Fruit fly (Drosophila melanogaster) whole organism, prepupa: ENCODE data around the gene CG8100.
A peak's percentile ranks its signal among the peaks of the same experiment; 100 is the strongest.

Experiments
- CG11902 ChIP-seq: fragments of 200-800 bp; sonication (Bioruptor generic); optimal IDR thresholded peaks from 3 replicates; lab custom pipeline; 2016; ENCODE audit warnings: missing biosample characterization, missing genetic modification characterization
- CG32006 ChIP-seq: fragments of 200-800 bp; sonication (Bioruptor generic); optimal IDR thresholded peaks from 3 replicates; lab custom pipeline; 2017; ENCODE audit warnings: missing biosample characterization, mild to moderate bottlenecking, missing genetic modification characterization
- CG7368 ChIP-seq: fragments of 200-800 bp; sonication (Bioruptor generic); optimal IDR thresholded peaks from 3 replicates; lab custom pipeline; 2016; ENCODE audit warnings: missing biosample characterization, missing genetic modification characterization
- CG8319 ChIP-seq: fragments of 200-800 bp; sonication (Bioruptor generic); optimal IDR thresholded peaks from 3 replicates; lab custom pipeline; 2016; ENCODE audit warnings: missing biosample characterization, missing genetic modification characterization
- CG8632 ChIP-seq: fragments of 200-800 bp; sonication (Bioruptor generic); optimal IDR thresholded peaks from 3 replicates; lab custom pipeline; 2016; ENCODE audit warnings: missing biosample characterization, missing genetic modification characterization
- Eip78C ChIP-seq: fragments of 200-800 bp; sonication (Bioruptor generic); peaks from one replicate; lab custom pipeline; 2016; ENCODE audit warnings: missing biosample characterization, missing genetic modification characterization
- Gug ChIP-seq: fragments of 200-800 bp; sonication (Bioruptor generic); IDR thresholded peaks from 2 replicates; pipeline ENCODE4 v1.3.6; 2022; ENCODE audit warnings: missing biosample characterization, missing genetic modification characterization
- Lpt ChIP-seq: fragments of 200-800 bp; sonication (Bioruptor generic); optimal IDR thresholded peaks from 3 replicates; lab custom pipeline; 2016; ENCODE audit warnings: missing biosample characterization, missing genetic modification characterization
- ss ChIP-seq, 2 experiments: fragments of 200-800 bp; sonication (Bioruptor generic); optimal IDR thresholded peaks; 2 replicates in 1 of 2; 3 replicates in 1 of 2; lab custom pipeline; 2017 to 2018; ENCODE audit warnings: mild to moderate bottlenecking in 2 of 2, missing biosample characterization in 2 of 2, missing genetic modification characterization in 2 of 2, moderate library complexity in 1 of 2
- svp ChIP-seq: fragments of 200-800 bp; sonication (Bioruptor generic); peaks from one replicate; lab custom pipeline; 2016; ENCODE audit warnings: missing biosample characterization, missing genetic modification characterization

DNA sequence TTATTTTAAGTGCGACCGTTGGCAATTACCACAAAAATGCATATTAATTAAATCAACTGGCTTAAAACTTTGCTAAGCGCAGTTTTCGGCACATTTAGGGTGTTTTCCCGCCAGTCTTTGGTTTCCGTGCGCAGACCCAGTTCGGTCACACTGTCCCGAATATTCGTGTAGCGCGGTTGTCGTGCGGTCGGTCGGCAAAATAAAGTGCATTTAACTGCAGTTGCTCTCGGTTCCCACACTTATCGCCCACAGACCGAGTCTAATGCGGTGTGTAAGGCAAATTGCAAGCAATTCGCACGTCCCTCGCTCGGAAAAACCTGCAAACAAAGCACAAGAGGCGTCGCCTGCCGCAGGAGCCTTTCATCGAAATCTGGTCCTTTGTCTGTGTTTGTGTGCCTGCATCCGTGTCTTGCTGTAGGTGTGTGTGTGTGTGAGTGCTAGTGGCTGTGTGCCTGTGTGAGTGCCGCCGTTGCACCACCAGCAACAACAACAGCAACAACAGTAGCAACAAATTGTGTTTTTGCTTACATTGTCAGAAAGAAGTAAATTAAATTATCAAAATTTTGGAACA is 30.3 kb upstream of the CG8100 start, which contains the start of the genes CG13484 and Frl:
- TF ChIP-seq CG8632 (GFP tag; lab: Kevin White, UChicago) (no peak), Lpt (peak; percentile 27), Eip78C (GFP tag; lab: Kevin White, UChicago) (peak; percentile 90), CG7368 (no peak), CG8319 (GFP tag; lab: Kevin White, UChicago) (no peak), ss (GFP tag; optimal IDR thresholded peaks at IDR 0.05; lab: Kevin White, UChicago) (peak; percentile 52 to 69), Gug (GFP tag; lab: Robert Waterston, UW) (no peak; the same call in 1 of the 2 replicates), svp (GFP tag; lab: Kevin White, UChicago) (no peak), CG32006 (GFP tag; lab: Kevin White, UChicago) (peak; percentile 10), CG11902 (GFP tag; lab: Kevin White, UChicago) (no peak)
